Fruit fly (Drosophila melanogaster): ENCODE results near the gene dop.

Gene dop

DNA sequence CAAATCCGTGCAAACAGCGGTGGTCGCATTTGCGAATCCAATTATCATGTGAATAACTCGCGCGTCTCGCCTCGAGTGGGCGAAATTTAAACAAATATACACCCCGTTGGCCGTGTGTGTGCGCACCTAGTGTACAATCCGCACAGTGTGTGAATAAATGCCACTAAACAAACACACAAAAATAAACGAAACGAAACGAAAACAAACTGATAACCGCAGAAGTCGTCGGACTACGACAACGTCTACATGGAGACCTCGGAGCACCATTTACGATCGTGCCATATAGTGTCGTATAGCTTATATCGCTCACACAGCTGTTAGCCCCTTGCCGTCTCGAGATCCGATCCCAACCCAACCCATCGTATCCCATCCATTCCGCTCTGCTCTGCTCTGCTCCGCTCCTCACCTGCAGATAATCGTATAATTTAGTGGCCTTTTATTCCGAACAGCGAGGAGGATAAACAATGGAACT lies 707 bp downstream of the dop start (continued):
- TF ChIP-seq GATAe (GFP tag; conservative IDR thresholded peaks at IDR 0.05) (0 out of 2 replicates have a peak, but pooled peaks have one; percentile 21), CG1233 (GFP tag; optimal IDR thresholded peaks at IDR 0.05) (peak; percentile 80), Trl (optimal IDR thresholded peaks at IDR 0.05) (peak in 1 of 2 experiments; percentile 15), Trl (GFP tag; optimal IDR thresholded peaks at IDR 0.05) (peak; percentile 46), D (optimal IDR thresholded peaks at IDR 0.05) (no peak), D (GFP tag; optimal IDR thresholded peaks at IDR 0.05) (no peak), NFAT (GFP tag; IDR thresholded peaks at IDR 0.05) (peak; percentile 32; the same call in 1 of the 2 replicates), CG6654 (GFP tag; optimal IDR thresholded peaks at IDR 0.05) (no peak), CG15479 (GFP tag; optimal IDR thresholded peaks at IDR 0.05) (peak; percentile 92), psq (GFP tag; optimal IDR thresholded peaks at IDR 0.05) (peak; percentile 37), Eip74EF (GFP tag; optimal IDR thresholded peaks at IDR 0.05) (no peak), oc (tag; optimal IDR thresholded peaks at IDR 0.05) (no peak), sima (GFP tag; optimal IDR thresholded peaks at IDR 0.05) (no peak), CG10959 (GFP tag; IDR thresholded peaks at IDR 0.05) (no peak), CG32532 (GFP tag; IDR thresholded peaks at IDR 0.05) (no peak; the same call in 1 of the 2 replicates), BtbVII (GFP tag; optimal IDR thresholded peaks at IDR 0.05) (peak; percentile 87), CG17359 (tag; optimal IDR thresholded peaks at IDR 0.05) (no peak), CG3065 (GFP tag; optimal IDR thresholded peaks at IDR 0.05) (peak; percentile 38), CG16779 (GFP tag; IDR thresholded peaks at IDR 0.05) (peak; percentile 22; the same call in 1 of the 2 replicates), CG1602 (GFP tag; optimal IDR thresholded peaks at IDR 0.05) (no peak), CG33557 (GFP tag; optimal IDR thresholded peaks at IDR 0.05) (peak; percentile 74), D19A (tag; optimal IDR thresholded peaks at IDR 0.05) (no peak), CG9876 (GFP tag; optimal IDR thresholded peaks at IDR 0.05) (no peak), dpn (GFP tag; optimal IDR thresholded peaks at IDR 0.05) (no peak), CG6765 (GFP tag; optimal IDR thresholded peaks at IDR 0.05) (peak; percentile 87), fd96Cb (tag; optimal IDR thresholded peaks at IDR 0.05) (no peak), CHES-1-like (GFP tag; optimal IDR thresholded peaks at IDR 0.05) (peak; percentile 87), Ptx1 (GFP tag; IDR thresholded peaks at IDR 0.05) (no peak), jigr1 (GFP tag; IDR thresholded peaks at IDR 0.05) (no peak), CG3995 (GFP tag; optimal IDR thresholded peaks at IDR 0.05) (no peak), CG6791 (GFP tag; IDR thresholded peaks at IDR 0.05; ENCODE audit: partially characterized antibody) (peak; percentile 38), pan (optimal IDR thresholded peaks at IDR 0.05) (no peak), pan (GFP tag; optimal IDR thresholded peaks at IDR 0.05 in 1 of 2, IDR thresholded peaks at IDR 0.05 in 1 of 2) (peak in 1 of 2 experiments; percentile 53), unc-4 (GFP tag; IDR thresholded peaks at IDR 0.05; ENCODE audit: partially characterized antibody) (no peak), CG8290 (GFP tag; optimal IDR thresholded peaks at IDR 0.05) (peak; percentile 22), CG8290 (tag; optimal IDR thresholded peaks at IDR 0.05) (no peak), ind (GFP tag; optimal IDR thresholded peaks at IDR 0.05) (no peak), CG2202 (tag; optimal IDR thresholded peaks at IDR 0.05) (peak; percentile 45)

DNA sequence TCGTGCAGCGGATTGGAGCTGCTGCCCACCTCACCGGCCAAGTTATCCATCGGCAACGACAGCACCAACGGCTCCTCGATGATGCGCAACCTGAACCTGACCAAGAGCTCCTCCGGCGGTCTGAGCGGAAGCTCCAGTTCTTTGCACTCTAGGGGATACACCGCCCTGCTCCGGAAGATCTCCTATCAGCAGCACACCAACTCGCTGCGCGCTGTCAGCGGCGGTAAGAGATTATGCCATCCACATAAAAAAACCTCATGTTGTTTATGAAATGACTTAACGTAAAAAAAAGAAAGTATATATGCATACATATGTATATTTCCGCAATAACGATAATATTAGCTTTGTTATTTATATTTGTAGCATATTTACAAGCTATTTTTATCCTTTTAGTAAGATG lies 2.9 kb downstream of the dop start:
- TF ChIP-seq pfk (GFP tag; optimal IDR thresholded peaks at IDR 0.05) (no peak), Dbx (GFP tag; IDR thresholded peaks at IDR 0.05) (0 out of 3 replicates have a peak, but pooled peaks have one; percentile 0), CG11456 (GFP tag; IDR thresholded peaks at IDR 0.05) (0 out of 3 replicates have a peak, but pooled peaks have one; percentile 18), CG10959 (GFP tag; IDR thresholded peaks at IDR 0.05) (no peak), jumu (GFP tag; optimal IDR thresholded peaks at IDR 0.05) (no peak)

Measured in whole organism, embryonic.